Worm (Caenorhabditis elegans): ENCODE results near the gene C45G9.5.

DNA sequence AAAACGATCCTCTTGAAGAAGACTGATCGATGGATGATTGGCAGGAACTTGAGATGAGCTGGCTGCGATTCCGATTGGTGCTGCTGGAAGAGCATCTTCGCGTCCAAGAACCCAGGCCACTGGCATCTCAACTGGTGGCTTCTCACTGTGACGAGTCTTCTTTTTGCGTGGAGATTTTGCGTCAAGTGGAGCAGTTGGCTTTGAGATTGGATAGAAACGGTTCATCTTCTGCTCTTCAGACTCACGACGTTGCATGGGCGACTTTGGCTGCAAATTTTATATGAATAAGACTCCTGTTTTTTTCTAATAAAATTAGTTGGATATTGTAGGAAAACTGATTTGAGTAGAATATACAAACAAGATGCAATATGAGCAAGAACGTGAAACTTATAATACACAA is 37.2 kb upstream of the C45G9.5 start:
- TF ChIP-seq W03F9.2 (tag; optimal IDR thresholded peaks at IDR 0.05): no peak
- no peak for TF ChIP-seq him-1 (tag; optimal IDR thresholded peaks at IDR 0.05)
